Worm (Caenorhabditis elegans) whole organism, early embryonic: ENCODE measurements around the gene srab-8.

Experiments
- ama-1 ChIP-seq: fragments of 150-350 bp; optimal IDR thresholded peaks from 2 replicates; lab custom pipeline; 2014
- hmg-4 ChIP-seq: fragments of 200-800 bp; sonication (Bioruptor generic); optimal IDR thresholded peaks from 2 replicates; lab custom pipeline; 2018; ENCODE audit warnings: mild to moderate bottlenecking, missing genetic modification characterization, missing compliant biosample characterization
- hnd-1 ChIP-seq: sonication (generic microtip); optimal IDR thresholded peaks from 2 replicates; lab custom pipeline; 2016; ENCODE audit warnings: missing genetic modification characterization, missing compliant biosample characterization
- pes-1 ChIP-seq: fragments of 200-800 bp; sonication (Bioruptor generic); IDR thresholded peaks from 2 replicates; pipeline ENCODE4 v1.3.6; 2022; ENCODE audit warnings: missing genetic modification reagents, missing genetic modification characterization, missing compliant biosample characterization
- tbx-11 ChIP-seq: fragments of 200-800 bp; sonication (Bioruptor generic); IDR thresholded peaks from 2 replicates; pipeline ENCODE4 v1.3.6; 2022; ENCODE audit warnings: missing genetic modification characterization, missing compliant biosample characterization
- tbx-37 ChIP-seq: fragments of 200-800 bp; sonication (Bioruptor generic); conservative IDR thresholded peaks from 2 replicates; pipeline ENCODE4 v1.3.6; 2022; ENCODE audit warnings: missing genetic modification reagents, missing genetic modification characterization, missing compliant biosample characterization
- tra-4 ChIP-seq: sonication (generic microtip); optimal IDR thresholded peaks from 2 replicates; lab custom pipeline; 2017; ENCODE audit warnings: missing genetic modification characterization, missing compliant biosample characterization

DNA sequence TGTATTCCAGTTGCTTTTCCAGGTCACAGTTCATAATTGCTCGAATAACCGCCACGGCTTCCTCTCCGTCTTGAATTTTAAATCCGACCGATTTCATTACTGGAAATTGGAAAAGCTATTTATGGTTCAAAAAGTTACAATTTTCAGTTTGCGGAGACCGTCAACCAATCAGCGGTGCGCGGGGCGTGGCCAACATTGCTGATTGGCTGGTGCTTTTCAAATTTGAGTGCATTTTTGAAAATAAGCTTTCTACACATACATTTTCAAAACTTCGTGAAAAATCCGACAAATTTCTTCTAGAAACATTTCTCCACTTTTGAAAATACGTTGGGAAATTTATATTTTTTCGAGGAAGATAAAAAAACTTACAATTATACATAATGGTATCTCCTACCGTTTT is 19.6 kb downstream of the srab-8 start:
- TF ChIP-seq ama-1 (lab: Kevin White, UChicago) (no peak), tra-4 (no peak), pes-1 (no peak), hmg-4 (GFP tag; lab: Kevin White, UChicago) (no peak), tbx-37 (GFP tag; lab: Robert Waterston, UW) (no peak), hnd-1 (tag; lab: Kevin White, UChicago) (no peak), tbx-11 (GFP tag; lab: Robert Waterston, UW) (no peak)
